Fruit fly (Drosophila melanogaster) whole organism: Measurements from ENCODE around the gene CG5704.

ENCODE experiments used
- CG8478 ChIP-seq: fragments of >200 bp; optimal IDR thresholded peaks from 2 replicates; lab custom pipeline; 2018; ENCODE audit warnings: inconsistent platforms
- psq ChIP-seq: fragments of >200 bp; optimal IDR thresholded peaks from 2 replicates; lab custom pipeline; 2017
- usp ChIP-seq: fragments of >200 bp; optimal IDR thresholded peaks from 2 replicates; lab custom pipeline; 2017; ENCODE audit warnings: missing biosample characterization, missing genetic modification characterization, mixed read lengths

- no peak for TF ChIP-seq CG8478 (lab: Kevin White, UChicago)
- TF ChIP-seq usp, result no peak
- TF ChIP-seq psq (lab: Kevin White, UChicago), result no peak
Measured at dm6 chr3L:2149664-2150063, 21.1 kb downstream of the CG5704 start.
